Worm (Caenorhabditis elegans) whole organism, midembryonic: Measurements from ENCODE around the gene F59G1.8.
"Not testable (repeated sequence)": the region's sequence is repeated elsewhere in the genome, so short reads cannot be mapped to it uniquely, and the experiment has no call there.

Experiments used
- T22C8.4 ChIP-seq: fragments of 200-800 bp; sonication (Bioruptor generic); IDR thresholded peaks from 2 replicates; pipeline ENCODE4 v1.3.6; 2022; ENCODE audit warnings: missing genetic modification characterization, missing compliant biosample characterization
- flt-1 ChIP-seq: fragments of 200-800 bp; sonication (Bioruptor generic); IDR thresholded peaks from 2 replicates; pipeline ENCODE4 v1.3.6; 2022; ENCODE audit warnings: missing genetic modification characterization, missing compliant biosample characterization
- ztf-23 ChIP-seq: fragments of 200-800 bp; sonication (Bioruptor generic); IDR thresholded peaks from 2 replicates; pipeline ENCODE4 v1.3.6; 2022; ENCODE audit warnings: missing genetic modification reagents, missing genetic modification characterization, missing compliant biosample characterization
- ztf-29 ChIP-seq: fragments of 200-800 bp; sonication (Bioruptor generic); IDR thresholded peaks from 2 replicates; pipeline ENCODE4 v1.3.6; 2022; ENCODE audit warnings: missing genetic modification reagents, missing genetic modification characterization, missing compliant biosample characterization

DNA sequence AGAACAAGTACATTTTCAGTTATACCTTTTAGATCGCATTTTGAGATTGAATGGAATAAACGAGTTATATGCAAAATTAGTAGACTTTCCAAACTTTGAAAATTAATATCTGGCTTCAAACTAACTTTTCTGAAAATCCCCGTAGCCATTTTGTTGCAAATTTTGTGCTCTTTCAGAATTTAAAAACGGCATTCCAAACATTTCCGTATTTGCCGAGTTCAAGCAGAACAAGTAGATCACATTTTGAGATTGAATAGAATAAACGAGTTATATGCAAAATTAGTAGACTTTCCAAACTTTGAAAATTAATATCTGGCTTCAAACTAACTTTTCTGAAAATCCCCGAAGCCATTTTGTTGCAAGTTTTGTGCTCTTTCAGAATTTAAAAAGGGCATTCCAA lies 29.9 kb upstream of the F59G1.8 start, which contains the start of gene F55C12.2:
- TF ChIP-seq flt-1 (GFP tag; lab: Robert Waterston, UW); ztf-29 (GFP tag; lab: Robert Waterston, UW); T22C8.4; ztf-23: not testable (repeated sequence)
